Fruit fly (Drosophila melanogaster) S2 (cell line): Measurements from ENCODE around the gene Elovl7.

Source experiments
- CG8478 ChIP-seq: fragments of >200 bp; optimal IDR thresholded peaks from 2 replicates; lab custom pipeline; 2018
- CTCF ChIP-seq, 2 experiments: fragments of >200 bp; optimal IDR thresholded peaks; 2 replicates each; lab custom pipeline; 2018

Gene Elovl7

dm6 chr3R:8001074-8001669 lies 5.5 kb upstream of the Elovl7 start, which contains the start of the genes Kmn2 and CG2698:
Gene Kmn2, minus strand, starts transcription at chr3R:8001309.
Gene CG2698, plus strand, starts transcription at chr3R:8001562.
- TF ChIP-seq CTCF (optimal IDR thresholded peaks at IDR 0.05; lab: Kevin White, UChicago) = no peak
- no peak for TF ChIP-seq CG8478

- TF ChIP-seq CG8478 (no peak), CTCF (optimal IDR thresholded peaks at IDR 0.05; lab: Kevin White, UChicago) (no peak)
These were observed 4.0 kb upstream of the Elovl7 start, which contains the start of gene PIG-H for dm6 chr3R:7999530-8000116. Gene PIG-H, plus strand, starts transcription at chr3R:7999832.

- no peak for TF ChIP-seq CG8478
- TF ChIP-seq CTCF (optimal IDR thresholded peaks at IDR 0.05; lab: Kevin White, UChicago) = no peak
These were observed 3.1 kb upstream of the Elovl7 start for dm6 chr3R:7998778-7999177.

DNA sequence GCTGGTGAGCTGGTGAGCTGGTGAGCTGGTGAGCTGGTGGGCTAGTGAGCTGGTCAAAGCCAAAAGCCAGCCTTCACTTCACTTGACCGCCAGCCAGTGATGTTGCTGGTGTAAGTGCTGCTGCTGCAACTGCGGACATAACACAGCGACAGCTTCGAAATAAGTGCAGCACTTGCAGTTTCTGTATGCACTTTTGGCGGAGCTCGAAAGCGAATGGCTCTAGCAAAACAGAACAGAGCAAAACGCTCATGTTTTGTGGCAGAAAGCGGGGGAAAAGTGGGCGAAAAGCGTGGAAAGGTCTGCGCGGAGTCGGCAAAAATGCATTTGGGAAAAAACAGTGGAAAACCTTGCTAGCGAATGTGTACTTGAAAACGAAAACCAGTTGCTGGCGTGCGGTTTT lies 1.0 kb downstream of the Elovl7 start:
- TF ChIP-seq CTCF (optimal IDR thresholded peaks at IDR 0.05; lab: Kevin White, UChicago) = no peak
- no peak for TF ChIP-seq CG8478

DNA sequence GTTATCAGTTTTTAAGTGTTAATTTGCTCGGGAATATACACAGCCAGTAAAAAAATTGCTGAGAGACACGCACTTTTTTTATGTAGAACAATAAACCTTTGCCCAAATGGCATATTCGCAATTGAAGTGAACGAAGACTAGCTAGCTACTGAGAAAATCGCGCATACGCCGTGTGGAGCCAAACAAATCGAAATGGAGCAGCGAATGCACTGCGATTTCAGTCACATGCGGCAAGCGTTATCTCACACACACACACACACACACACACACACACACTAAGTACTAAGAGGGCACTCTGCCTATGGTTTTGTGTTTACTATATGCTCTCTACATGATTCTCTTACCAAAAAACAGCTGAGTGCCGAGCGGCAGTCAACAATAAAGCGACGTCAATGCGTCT lies 2.1 kb downstream of the Elovl7 start:
- no peak for TF ChIP-seq CTCF (optimal IDR thresholded peaks at IDR 0.05; lab: Kevin White, UChicago)
- no peak for TF ChIP-seq CG8478

- TF ChIP-seq CG8478 (no peak), CTCF (optimal IDR thresholded peaks at IDR 0.05; lab: Kevin White, UChicago) (no peak)
These were observed 3.6 kb downstream of the Elovl7 start for dm6 chr3R:7992100-7992499.

DNA sequence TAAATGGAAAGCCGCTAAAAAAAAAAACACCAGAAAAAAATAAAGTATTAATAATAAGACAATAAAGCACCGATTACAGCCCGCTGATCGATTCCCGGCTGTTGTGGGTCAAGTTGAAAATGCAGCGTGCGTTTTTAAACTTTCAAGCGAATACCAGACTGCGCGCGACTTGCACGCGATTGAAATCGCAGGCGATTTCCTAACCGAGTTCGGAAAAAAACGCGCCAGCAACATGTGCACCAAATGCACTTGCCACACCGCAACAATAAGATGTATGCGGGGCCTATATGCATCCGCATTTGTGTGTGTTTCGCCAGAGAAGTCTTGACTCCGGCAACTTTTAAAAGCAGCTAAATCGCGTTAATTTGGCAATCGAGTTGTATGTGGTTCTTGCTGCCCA lies 4.2 kb downstream of the Elovl7 start:
- TF ChIP-seq CTCF (optimal IDR thresholded peaks at IDR 0.05; lab: Kevin White, UChicago) = no peak
- TF ChIP-seq CG8478 = no peak

dm6 chr3R:7990799-7991423 lies 4.7 kb downstream of the Elovl7 start:
- TF ChIP-seq CG8478 (no peak), CTCF (optimal IDR thresholded peaks at IDR 0.05; lab: Kevin White, UChicago) (no peak)

- TF ChIP-seq CTCF (optimal IDR thresholded peaks at IDR 0.05; lab: Kevin White, UChicago) (no peak), CG8478 (no peak)
These were observed 5.4 kb downstream of the Elovl7 start for dm6 chr3R:7990257-7990656.

DNA sequence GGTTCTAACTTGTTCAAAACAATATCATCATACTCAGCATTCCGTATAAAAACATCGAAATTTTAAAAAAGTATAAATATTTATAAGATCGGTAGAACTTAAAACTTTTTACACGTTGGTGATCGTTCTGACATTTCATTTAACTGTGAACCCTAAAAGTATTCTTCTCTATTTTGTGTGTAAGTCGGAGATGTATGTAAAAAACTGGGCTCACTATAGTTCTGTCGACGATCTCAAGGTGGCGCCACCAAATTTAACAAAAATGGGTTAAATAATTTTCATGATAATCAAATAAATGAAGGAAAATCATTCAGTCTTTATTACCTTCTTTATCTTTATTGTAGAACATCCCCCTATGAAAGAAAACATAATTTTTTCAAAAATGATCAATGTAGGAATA lies 14.3 kb downstream of the Elovl7 start:
- TF ChIP-seq CTCF (optimal IDR thresholded peaks at IDR 0.05; lab: Kevin White, UChicago) (peak; percentile 80 to 92), CG8478 (no peak)

dm6 chr3R:7980222-7980621 lies 15.4 kb downstream of the Elovl7 start, which contains the start of gene Sfp84E:
Gene Sfp84E, minus strand, starts transcription at chr3R:7980322.
- no peak for TF ChIP-seq CTCF (optimal IDR thresholded peaks at IDR 0.05; lab: Kevin White, UChicago)
- no peak for TF ChIP-seq CG8478

dm6 chr3R:7978379-7979009 lies 17.2 kb downstream of the Elovl7 start, which contains the start of the genes CD98hc and Os-C:
Gene CD98hc, minus strand, starts transcription at chr3R:7978428.
Gene Os-C, plus strand, starts transcription at chr3R:7978959.
- TF ChIP-seq CTCF (optimal IDR thresholded peaks at IDR 0.05; lab: Kevin White, UChicago) (no peak), CG8478 (no peak)

- TF ChIP-seq CTCF (optimal IDR thresholded peaks at IDR 0.05; lab: Kevin White, UChicago) = peak in 1 of 2 experiments; percentile 50
- no peak for TF ChIP-seq CG8478
These were observed 18.4 kb downstream of the Elovl7 start for dm6 chr3R:7977011-7977925.

dm6 chr3R:7973049-7973448 lies 22.6 kb downstream of the Elovl7 start:
- no peak for TF ChIP-seq CG8478
- TF ChIP-seq CTCF (optimal IDR thresholded peaks at IDR 0.05; lab: Kevin White, UChicago) = no peak

DNA sequence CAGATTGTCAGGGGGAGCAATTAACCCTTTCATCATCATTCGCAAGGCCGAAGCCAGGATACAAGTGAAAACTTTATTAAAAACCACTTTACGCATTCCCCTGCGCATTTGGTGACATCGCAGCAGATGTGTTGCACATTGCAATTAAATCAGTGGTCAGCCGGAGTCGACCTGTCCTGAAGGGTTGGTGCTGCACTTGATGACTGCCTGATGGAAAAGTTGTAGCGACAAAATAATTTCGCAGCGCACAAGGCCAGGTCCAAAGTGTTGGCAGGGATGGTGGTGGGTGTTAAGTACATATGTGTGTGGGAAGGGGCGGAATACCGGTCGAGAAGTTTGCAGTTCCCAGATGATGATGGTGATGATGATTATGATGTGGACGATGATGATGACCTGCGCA lies 23.5 kb downstream of the Elovl7 start:
- TF ChIP-seq CG8478 (no peak), CTCF (optimal IDR thresholded peaks at IDR 0.05; lab: Kevin White, UChicago) (no peak)
